3 fruit fly cellular contexts compared by ENCODE assay signal in genomic region chr2L:12341705-12342104, dm6.
TF ChIP-seq lines count a peak whose summit lies in the region.

No protein-coding gene starts in this region.

- TF ChIP-seq CTCF in whole organism, embryonic (GFP tag; optimal IDR thresholded peaks at IDR 0.05; lab: Kevin White, UChicago): peak; percentile 10

TF ChIP-seq in whole organism, embryonic, 481 proteins besides CTCF, POLR2A, EP300 and RAD21:
- TF ChIP-seq CG9797 (GFP tag; optimal IDR thresholded peaks at IDR 0.05; lab: Kevin White, UChicago): no peak
- peak; percentile 96 for TF ChIP-seq crol (GFP tag; IDR thresholded peaks at IDR 0.05; lab: Robert Waterston, UW)
- peak; percentile 34; the same call in 1 of the 2 replicates for TF ChIP-seq CG9932 (GFP tag; IDR thresholded peaks at IDR 0.05; lab: Robert Waterston, UW)
- TF ChIP-seq sug (tag; optimal IDR thresholded peaks at IDR 0.05; lab: Kevin White, UChicago): no peak
- no peak for TF ChIP-seq CG34376 (GFP tag; optimal IDR thresholded peaks at IDR 0.05; lab: Kevin White, UChicago)
- TF ChIP-seq abd-A (tag; optimal IDR thresholded peaks at IDR 0.05; lab: Kevin White, UChicago): no peak
- TF ChIP-seq CG8388 (GFP tag; optimal IDR thresholded peaks at IDR 0.05; lab: Kevin White, UChicago): peak; percentile 85
- no peak for TF ChIP-seq CG13894 (tag; optimal IDR thresholded peaks at IDR 0.05; lab: Kevin White, UChicago)
- 0 out of 2 replicates have a peak, but pooled peaks have one; percentile 7 for TF ChIP-seq CG13287 (GFP tag; IDR thresholded peaks at IDR 0.05; lab: Robert Waterston, UW; ENCODE audit: partially characterized antibody)
- 0 out of 3 replicates have a peak, but pooled peaks have one; percentile 11 for TF ChIP-seq otp (GFP tag; IDR thresholded peaks at IDR 0.05; lab: Robert Waterston, UW)
- TF ChIP-seq CG6254 (GFP tag; optimal IDR thresholded peaks at IDR 0.05; lab: Kevin White, UChicago): no peak
- TF ChIP-seq HmgZ (tag; optimal IDR thresholded peaks at IDR 0.05; lab: Kevin White, UChicago): no peak

TF ChIP-seq in whole organism, prepupa, 60 proteins besides CTCF, POLR2A, EP300 and RAD21:
- TF ChIP-seq salr (GFP tag; optimal IDR thresholded peaks at IDR 0.05; lab: Kevin White, UChicago) (no peak), eg (GFP tag; IDR thresholded peaks at IDR 0.05; lab: Robert Waterston, UW) (0 out of 3 replicates have a peak, but pooled peaks have one; percentile 10)
TF ChIP-seq in whole organism, prepupa: peak in this region for 1.

TF ChIP-seq in whole organism, wandering third instar larva, 38 proteins besides CTCF, POLR2A, EP300 and RAD21:
- TF ChIP-seq OdsH (GFP tag; optimal IDR thresholded peaks at IDR 0.05; lab: Kevin White, UChicago) (no peak), Myc (optimal IDR thresholded peaks at IDR 0.05; lab: Kevin White, UChicago) (peak; percentile 23), fru (GFP tag; optimal IDR thresholded peaks at IDR 0.05; lab: Kevin White, UChicago) (no peak), Dif (GFP tag; optimal IDR thresholded peaks at IDR 0.05; lab: Kevin White, UChicago; ENCODE audit: partially characterized antibody) (no peak), Rel (GFP tag; optimal IDR thresholded peaks at IDR 0.05; lab: Kevin White, UChicago) (no peak), Rel (tag; optimal IDR thresholded peaks at IDR 0.05; lab: Kevin White, UChicago) (no peak), Mio (GFP tag; optimal IDR thresholded peaks at IDR 0.05; lab: Kevin White, UChicago) (no peak), CG32264 (GFP tag; optimal IDR thresholded peaks at IDR 0.05; lab: Kevin White, UChicago) (no peak), pan (optimal IDR thresholded peaks at IDR 0.05; lab: Kevin White, UChicago) (no peak), Abd-B (GFP tag; optimal IDR thresholded peaks at IDR 0.05; lab: Kevin White, UChicago) (no peak), brk (GFP tag; optimal IDR thresholded peaks at IDR 0.05; lab: Kevin White, UChicago) (no peak), h (GFP tag; optimal IDR thresholded peaks at IDR 0.05; lab: Kevin White, UChicago) (no peak), lola (GFP tag; optimal IDR thresholded peaks at IDR 0.05; lab: Kevin White, UChicago) (no peak), Hnf4 (GFP tag; optimal IDR thresholded peaks at IDR 0.05; lab: Kevin White, UChicago) (no peak), N (GFP tag; optimal IDR thresholded peaks at IDR 0.05; lab: Kevin White, UChicago) (peak; percentile 29), CG9705 (GFP tag; optimal IDR thresholded peaks at IDR 0.05; lab: Kevin White, UChicago) (no peak), HLH106 (tag; optimal IDR thresholded peaks at IDR 0.05; lab: Kevin White, UChicago) (no peak)
